Fruit fly (Drosophila melanogaster) whole organism, embryonic: ENCODE results near the gene nonA.

Source experiments
- Atf3 ChIP-seq: fragments of 200-800 bp; sonication (Bioruptor generic); optimal IDR thresholded peaks from 3 replicates; lab custom pipeline; 2016; ENCODE audit warnings: missing biosample characterization, missing genetic modification characterization
- Bgb ChIP-seq: fragments of 200-800 bp; sonication (Bioruptor generic); IDR thresholded peaks from 2 replicates; pipeline ENCODE4 v1.3.6; 2022; ENCODE audit warnings: missing biosample characterization, missing genetic modification characterization; ENCODE audit not compliant: partially characterized antibody
- CG1024 ChIP-seq: fragments of 200-800 bp; sonication (Bioruptor generic); IDR thresholded peaks from 2 replicates; pipeline ENCODE4 v1.3.6; 2022; ENCODE audit warnings: missing biosample characterization, missing genetic modification characterization
- CG10267 ChIP-seq: fragments of 200-800 bp; sonication (Bioruptor generic); optimal IDR thresholded peaks from 2 replicates; lab custom pipeline; 2018; ENCODE audit warnings: missing biosample characterization, mild to moderate bottlenecking, missing genetic modification characterization, moderate library complexity
- CG11560 ChIP-seq: fragments of 200-800 bp; sonication (Bioruptor generic); IDR thresholded peaks from 3 replicates; pipeline ENCODE4 v1.3.6; 2022; ENCODE audit warnings: missing biosample characterization, missing genetic modification characterization
- CG12219 ChIP-seq: fragments of 200-800 bp; sonication (Bioruptor generic); optimal IDR thresholded peaks from 3 replicates; lab custom pipeline; 2018; ENCODE audit warnings: missing biosample characterization, mild to moderate bottlenecking, missing genetic modification characterization
- CG13624 ChIP-seq: fragments of 200-800 bp; sonication (Bioruptor generic); optimal IDR thresholded peaks from 2 replicates; lab custom pipeline; 2016; ENCODE audit warnings: missing biosample characterization, missing genetic modification characterization
- CG15601 ChIP-seq: fragments of 200-800 bp; sonication (Bioruptor generic); optimal IDR thresholded peaks from 3 replicates; lab custom pipeline; 2019; ENCODE audit warnings: missing biosample characterization, mild to moderate bottlenecking, missing genetic modification characterization, moderate library complexity
- CG1647 ChIP-seq: fragments of 200-800 bp; sonication (Bioruptor generic); optimal IDR thresholded peaks from 3 replicates; lab custom pipeline; 2016; ENCODE audit warnings: missing biosample characterization, missing genetic modification characterization
- CG17385 ChIP-seq: fragments of 200-800 bp; sonication (Bioruptor generic); optimal IDR thresholded peaks from 3 replicates; lab custom pipeline; 2018; ENCODE audit warnings: missing biosample characterization, mild to moderate bottlenecking, missing genetic modification characterization
- CG6765 ChIP-seq: fragments of 200-800 bp; sonication (Bioruptor generic); optimal IDR thresholded peaks from 3 replicates; lab custom pipeline; 2017; ENCODE audit warnings: missing biosample characterization, mild to moderate bottlenecking, missing genetic modification characterization
- CG7963 ChIP-seq: fragments of 200-800 bp; sonication (Bioruptor generic); IDR thresholded peaks from 3 replicates; pipeline ENCODE4 v1.3.6; 2022; ENCODE audit warnings: missing biosample characterization, missing genetic modification characterization; ENCODE audit not compliant: partially characterized antibody
- CG8290 ChIP-seq, 3 experiments: fragments of 200-800 bp; sonication (Bioruptor generic); optimal IDR thresholded peaks; 2 replicates each; lab custom pipeline; 2016 to 2019; ENCODE audit warnings: missing biosample characterization in 3 of 3, missing genetic modification characterization in 3 of 3, mild to moderate bottlenecking in 2 of 3, moderate library complexity in 1 of 3
- CG9727 ChIP-seq: fragments of 200-800 bp; sonication (Bioruptor generic); optimal IDR thresholded peaks from 3 replicates; lab custom pipeline; 2017; ENCODE audit warnings: missing biosample characterization, mild to moderate bottlenecking, missing genetic modification characterization
- Camta ChIP-seq: fragments of 200-800 bp; sonication (Bioruptor generic); optimal IDR thresholded peaks from 2 replicates; lab custom pipeline; 2016; ENCODE audit warnings: missing biosample characterization, missing genetic modification characterization
- CoRest ChIP-seq: fragments of 200-800 bp; sonication (Bioruptor generic); optimal IDR thresholded peaks from 3 replicates; lab custom pipeline; 2018; ENCODE audit warnings: missing biosample characterization, mild to moderate bottlenecking, missing genetic modification characterization, moderate library complexity
- Fer3 ChIP-seq: fragments of 200-800 bp; sonication (Bioruptor generic); optimal IDR thresholded peaks from 2 replicates; lab custom pipeline; 2018; ENCODE audit warnings: missing biosample characterization, mild to moderate bottlenecking, missing genetic modification characterization, moderate library complexity
- Max ChIP-seq: fragments of 200-800 bp; sonication (Bioruptor generic); optimal IDR thresholded peaks from 2 replicates; lab custom pipeline; 2016; ENCODE audit warnings: missing biosample characterization, mild to moderate bottlenecking, missing genetic modification characterization
- NC2β ChIP-seq: fragments of 200-800 bp; sonication (Bioruptor generic); optimal IDR thresholded peaks from 2 replicates; lab custom pipeline; 2016; ENCODE audit warnings: missing biosample characterization, missing genetic modification characterization
- Neu2 ChIP-seq: fragments of 200-800 bp; sonication (Bioruptor generic); optimal IDR thresholded peaks from 3 replicates; lab custom pipeline; 2016; ENCODE audit warnings: missing biosample characterization, missing genetic modification characterization, borderline replicate concordance
- Poxn ChIP-seq: fragments of 200-800 bp; sonication (Bioruptor generic); IDR thresholded peaks from 2 replicates; pipeline ENCODE4 v1.3.6; 2022; ENCODE audit warnings: missing biosample characterization, missing genetic modification characterization
- Side ChIP-seq: fragments of 200-800 bp; sonication (Bioruptor generic); optimal IDR thresholded peaks from 2 replicates; lab custom pipeline; 2016; ENCODE audit warnings: missing biosample characterization, missing genetic modification characterization
- Sry-β ChIP-seq: fragments of 200-800 bp; sonication (Bioruptor generic); optimal IDR thresholded peaks from 2 replicates; lab custom pipeline; 2018; ENCODE audit warnings: missing biosample characterization, mild to moderate bottlenecking, missing genetic modification characterization, moderate library complexity
- Ssrp ChIP-seq: fragments of 200-800 bp; sonication (Bioruptor generic); optimal IDR thresholded peaks from 2 replicates; lab custom pipeline; 2018; ENCODE audit warnings: missing biosample characterization, mild to moderate bottlenecking, missing genetic modification characterization, moderate library complexity
- Tbp ChIP-seq: fragments of >200 bp; optimal IDR thresholded peaks from 2 replicates; lab custom pipeline; 2018; ENCODE audit warnings: missing biosample characterization, missing genetic modification characterization
- Xbp1 ChIP-seq: fragments of 200-800 bp; sonication (Bioruptor generic); optimal IDR thresholded peaks from 3 replicates; lab custom pipeline; 2016; ENCODE audit warnings: missing biosample characterization, mild to moderate bottlenecking, missing genetic modification characterization
- ab ChIP-seq: fragments of 200-800 bp; sonication (Bioruptor generic); optimal IDR thresholded peaks from 2 replicates; lab custom pipeline; 2016; ENCODE audit warnings: missing biosample characterization, missing genetic modification characterization
- amos ChIP-seq: fragments of 200-800 bp; sonication (Bioruptor generic); IDR thresholded peaks from 2 replicates; pipeline ENCODE4 v1.3.6; 2022; ENCODE audit warnings: missing biosample characterization, missing genetic modification characterization; ENCODE audit not compliant: partially characterized antibody
- bowl ChIP-seq: fragments of 200-800 bp; sonication (Bioruptor generic); IDR thresholded peaks from 2 replicates; pipeline ENCODE4 v1.3.6; 2022; ENCODE audit warnings: missing biosample characterization, missing genetic modification characterization
- chm ChIP-seq: fragments of 200-800 bp; sonication (Bioruptor generic); IDR thresholded peaks from 2 replicates; pipeline ENCODE4 v1.3.6; 2022; ENCODE audit warnings: missing biosample characterization, missing genetic modification characterization
- emc ChIP-seq: fragments of 200-800 bp; sonication (Bioruptor generic); optimal IDR thresholded peaks from 2 replicates; lab custom pipeline; 2016; ENCODE audit warnings: missing biosample characterization, missing genetic modification characterization
- en ChIP-seq: fragments of 200-800 bp; sonication (Bioruptor generic); optimal IDR thresholded peaks from 2 replicates; lab custom pipeline; 2016; ENCODE audit warnings: missing biosample characterization, missing genetic modification characterization
- fru ChIP-seq: fragments of >200 bp; optimal IDR thresholded peaks from 2 replicates; lab custom pipeline; 2017
- ham ChIP-seq: fragments of 200-800 bp; sonication (Bioruptor generic); IDR thresholded peaks from 2 replicates; pipeline ENCODE4 v1.3.6; 2022; ENCODE audit warnings: missing biosample characterization, missing genetic modification characterization
- her ChIP-seq: fragments of 200-800 bp; sonication (Bioruptor generic); optimal IDR thresholded peaks from 2 replicates; lab custom pipeline; 2016; ENCODE audit warnings: missing biosample characterization, missing genetic modification characterization
- hkb ChIP-seq, 2 experiments: fragments of 200-800 bp in 1 of 2; fragments of >200 bp in 1 of 2; sonication (Bioruptor generic) in 1 of 2; IDR thresholded peaks in 1 of 2; optimal IDR thresholded peaks in 1 of 2; 2 replicates each; pipeline versions ENCODE4 v1.3.6 to Lab custom; 2017 to 2022; ENCODE audit warnings: missing biosample characterization in 1 of 2, missing genetic modification characterization in 1 of 2
- inv ChIP-seq: fragments of 200-800 bp; sonication (Bioruptor generic); IDR thresholded peaks from 2 replicates; pipeline ENCODE4 v1.3.6; 2022; ENCODE audit warnings: missing biosample characterization, missing genetic modification characterization; ENCODE audit not compliant: partially characterized antibody
- kah ChIP-seq: fragments of 200-800 bp; sonication (Bioruptor generic); optimal IDR thresholded peaks from 2 replicates; lab custom pipeline; 2018; ENCODE audit warnings: missing biosample characterization, mild to moderate bottlenecking, missing genetic modification characterization
- klu ChIP-seq: fragments of 200-800 bp; sonication (Bioruptor generic); IDR thresholded peaks from 2 replicates; pipeline ENCODE4 v1.3.6; 2022; ENCODE audit warnings: missing biosample characterization, missing genetic modification characterization
- lbe ChIP-seq: fragments of 200-800 bp; sonication (Bioruptor generic); optimal IDR thresholded peaks from 2 replicates; lab custom pipeline; 2016; ENCODE audit warnings: missing biosample characterization, mild to moderate bottlenecking, missing genetic modification characterization
- lola ChIP-seq, 3 experiments: fragments of >200 bp in 2 of 3; fragments of 200-800 bp in 1 of 3; sonication (Bioruptor generic) in 1 of 3; optimal IDR thresholded peaks; 2 replicates each; lab custom pipeline; 2017 to 2019; ENCODE audit warnings: missing biosample characterization in 3 of 3, missing genetic modification characterization in 3 of 3, mild to moderate bottlenecking in 1 of 3, moderate library complexity in 1 of 3
- maf-S ChIP-seq: fragments of 200-800 bp; sonication (Bioruptor generic); optimal IDR thresholded peaks from 2 replicates; lab custom pipeline; 2016; ENCODE audit warnings: missing biosample characterization, missing genetic modification characterization
- odd ChIP-seq: fragments of 200-800 bp; sonication (Bioruptor generic); optimal IDR thresholded peaks from 2 replicates; lab custom pipeline; 2017; ENCODE audit warnings: missing biosample characterization, mild to moderate bottlenecking, missing genetic modification characterization
- rib ChIP-seq: fragments of 200-800 bp; sonication (Bioruptor generic); IDR thresholded peaks from 2 replicates; pipeline ENCODE4 v1.3.6; 2022; ENCODE audit warnings: missing biosample characterization, missing genetic modification characterization
- run ChIP-seq: fragments of 200-800 bp; sonication (Bioruptor generic); optimal IDR thresholded peaks from 3 replicates; lab custom pipeline; 2018; ENCODE audit warnings: missing biosample characterization, mild to moderate bottlenecking, missing genetic modification characterization
- sens ChIP-seq: fragments of 200-800 bp; sonication (Bioruptor generic); peaks from one replicate; lab custom pipeline; 2016; ENCODE audit warnings: missing biosample characterization, missing genetic modification characterization
- shn ChIP-seq: fragments of 200-800 bp; sonication (Bioruptor generic); optimal IDR thresholded peaks from 3 replicates; lab custom pipeline; 2016; ENCODE audit warnings: missing biosample characterization, missing genetic modification characterization
- wor ChIP-seq: fragments of 200-800 bp; sonication (Bioruptor generic); IDR thresholded peaks from 2 replicates; pipeline ENCODE4 v1.3.6; 2022; ENCODE audit warnings: missing biosample characterization, missing genetic modification characterization
- z ChIP-seq: fragments of 200-800 bp; sonication (Bioruptor generic); IDR thresholded peaks from 3 replicates; pipeline ENCODE4 v1.3.6; 2022; ENCODE audit warnings: missing biosample characterization, missing genetic modification characterization

Gene nonA

DNA sequence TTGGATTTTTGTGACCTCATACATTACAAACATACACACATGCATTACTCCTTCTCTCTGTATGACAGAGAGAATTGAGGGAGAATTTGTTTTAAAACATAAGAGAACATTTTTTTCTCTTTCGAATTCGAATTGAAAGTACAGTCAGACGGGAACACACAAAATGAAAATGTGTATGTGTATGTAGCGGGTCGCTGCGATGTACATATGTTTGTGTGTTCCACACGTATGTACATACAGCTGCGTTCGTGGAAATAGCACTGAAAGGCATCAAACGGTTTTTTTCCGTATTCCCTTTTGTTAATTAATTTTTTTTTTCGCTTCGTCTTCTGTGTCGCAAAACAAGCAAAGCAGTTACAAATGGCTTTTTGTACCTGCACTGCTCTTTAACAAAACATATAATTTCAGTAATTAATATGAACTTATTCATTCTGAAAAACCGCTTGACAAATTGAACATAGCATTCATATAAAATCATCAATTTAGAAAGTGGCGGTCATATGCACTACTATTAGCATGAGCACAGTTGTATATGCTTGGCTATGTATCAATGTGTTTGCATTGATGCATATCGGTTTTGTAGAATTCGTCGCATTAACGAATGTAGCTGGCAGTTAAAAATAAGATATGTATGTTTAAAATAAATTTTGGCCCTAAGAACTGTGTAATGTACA lies 28.6 kb upstream of the nonA start (continued):
- TF ChIP-seq amos (no peak), Atf3 (GFP tag; lab: Kevin White, UChicago) (peak; percentile 90), maf-S (GFP tag; lab: Kevin White, UChicago) (peak; percentile 92), shn (GFP tag; lab: Kevin White, UChicago) (peak; percentile 94), klu (GFP tag; lab: Robert Waterston, UW) (peak; percentile 84), Side (peak; percentile 96), Xbp1 (GFP tag; lab: Kevin White, UChicago) (peak; percentile 93), Max (GFP tag; lab: Kevin White, UChicago) (peak; percentile 97), rib (GFP tag; lab: Robert Waterston, UW) (peak; percentile 87), CG17385 (GFP tag; lab: Kevin White, UChicago) (peak; percentile 94), CG1647 (GFP tag; lab: Kevin White, UChicago) (peak; percentile 92), CG8290 (GFP tag; optimal IDR thresholded peaks at IDR 0.05; lab: Kevin White, UChicago) (peak; percentile 79), CG8290 (tag; optimal IDR thresholded peaks at IDR 0.05; lab: Kevin White, UChicago) (peak; percentile 88 to 89), fru (lab: Kevin White, UChicago) (no peak), CG7963 (GFP tag; lab: Robert Waterston, UW) (no peak), CG13624 (GFP tag; lab: Kevin White, UChicago) (peak; percentile 96), inv (GFP tag; lab: Robert Waterston, UW) (no peak), Tbp (GFP tag; lab: Kevin White, UChicago) (no peak), wor (GFP tag; lab: Robert Waterston, UW) (peak; percentile 87), chm (GFP tag; lab: Robert Waterston, UW) (peak; percentile 91), Fer3 (tag; lab: Kevin White, UChicago) (peak; percentile 96), en (GFP tag; lab: Kevin White, UChicago) (peak; percentile 91), CoRest (peak; percentile 99), Poxn (GFP tag; lab: Robert Waterston, UW) (no peak; the same call in none of the 2 replicates), lbe (GFP tag; lab: Kevin White, UChicago) (peak; percentile 89), CG11560 (tag; lab: Robert Waterston, UW) (no peak; the same call in 1 of the 3 replicates), Neu2 (GFP tag; lab: Kevin White, UChicago) (peak; percentile 90), ham (GFP tag; lab: Robert Waterston, UW) (peak; percentile 75), NC2β (GFP tag; lab: Kevin White, UChicago) (peak; percentile 90), emc (GFP tag; lab: Kevin White, UChicago) (peak; percentile 90), ab (GFP tag; lab: Kevin White, UChicago) (peak; percentile 85), hkb (optimal IDR thresholded peaks at IDR 0.05; lab: Kevin White, UChicago) (no peak), hkb (GFP tag; IDR thresholded peaks at IDR 0.05; lab: Robert Waterston, UW) (peak; percentile 94), CG6765 (peak; percentile 94), sens (GFP tag; lab: Kevin White, UChicago) (peak; percentile 99), lola (GFP tag; optimal IDR thresholded peaks at IDR 0.05; lab: Kevin White, UChicago) (peak in 1 of 3 experiments; percentile 97), Ssrp (tag; lab: Kevin White, UChicago) (peak; percentile 96), CG15601 (tag; lab: Kevin White, UChicago) (peak; percentile 95), CG1024 (GFP tag; lab: Robert Waterston, UW) (peak; percentile 61), bowl (peak; percentile 83), CG12219 (GFP tag; lab: Kevin White, UChicago) (peak; percentile 96), Camta (GFP tag; lab: Kevin White, UChicago) (peak; percentile 96), her (GFP tag; lab: Kevin White, UChicago) (peak; percentile 91), kah (GFP tag; lab: Kevin White, UChicago) (peak; percentile 93), odd (GFP tag; lab: Kevin White, UChicago) (peak; percentile 97), run (tag; lab: Kevin White, UChicago) (peak; percentile 95), CG10267 (tag; lab: Kevin White, UChicago) (peak; percentile 92), Sry-β (peak; percentile 69), z (no peak), CG9727 (GFP tag; lab: Kevin White, UChicago) (peak; percentile 98), Bgb (GFP tag; lab: Robert Waterston, UW) (no peak)
